Fruit fly (Drosophila melanogaster): ENCODE measurements around the gene CDase.
A peak's percentile ranks its signal among the peaks of the same experiment; 100 is the strongest.

dm6 chr3R:30413795-30414194 is 45.5 kb upstream of the CDase start:
- peak; percentile 5 for TF ChIP-seq bab1 (GFP tag; optimal IDR thresholded peaks at IDR 0.05)
- TF ChIP-seq CG7045 (GFP tag; optimal IDR thresholded peaks at IDR 0.05), result no peak
- no peak for TF ChIP-seq Hr96 (GFP tag; optimal IDR thresholded peaks at IDR 0.05)
- TF ChIP-seq CG11617 (GFP tag; optimal IDR thresholded peaks at IDR 0.05), result no peak
- TF ChIP-seq Clk (GFP tag; optimal IDR thresholded peaks at IDR 0.05), result no peak
- TF ChIP-seq CG1620 (GFP tag; optimal IDR thresholded peaks at IDR 0.05), result no peak
- no peak for TF ChIP-seq CG14711 (tag; optimal IDR thresholded peaks at IDR 0.05)
- TF ChIP-seq CG5204 (GFP tag; optimal IDR thresholded peaks at IDR 0.05), result no peak
- no peak for TF ChIP-seq Crg-1 (GFP tag; optimal IDR thresholded peaks at IDR 0.05)
